Fruit fly (Drosophila melanogaster) whole organism, wandering third instar larva: Measurements from ENCODE around the gene CG9628.

Experiments
- Abd-B ChIP-seq: fragments of >200 bp; optimal IDR thresholded peaks from 2 replicates; lab custom pipeline; 2017; ENCODE audit warnings: missing biosample characterization, missing genetic modification characterization
- CG32264 ChIP-seq: fragments of 200-800 bp; sonication (Bioruptor generic); optimal IDR thresholded peaks from 2 replicates; lab custom pipeline; 2016; ENCODE audit warnings: missing biosample characterization, missing genetic modification characterization
- CG9705 ChIP-seq: fragments of 200-800 bp; sonication (Bioruptor generic); optimal IDR thresholded peaks from 2 replicates; lab custom pipeline; 2018; ENCODE audit warnings: missing biosample characterization, mild to moderate bottlenecking, missing genetic modification characterization
- CrebA ChIP-seq: fragments of 200-800 bp; sonication (Bioruptor generic); optimal IDR thresholded peaks from 2 replicates; lab custom pipeline; 2016; ENCODE audit warnings: missing biosample characterization, mild to moderate bottlenecking, missing genetic modification characterization, borderline replicate concordance
- Dif ChIP-seq: fragments of 200-275, 200-300 bp; sonication (Bioruptor generic); optimal IDR thresholded peaks from 2 replicates; lab custom pipeline; 2018; ENCODE audit warnings: missing biosample characterization, missing genetic modification characterization; ENCODE audit not compliant: partially characterized antibody
- GATAd ChIP-seq: sonication (Bioruptor generic); optimal IDR thresholded peaks from 2 replicates; lab custom pipeline; 2016; ENCODE audit warnings: missing biosample characterization, missing genetic modification characterization
- HLH106 ChIP-seq: fragments of 200-800 bp; optimal IDR thresholded peaks from 3 replicates; lab custom pipeline; 2019; ENCODE audit warnings: missing biosample characterization, mild to moderate bottlenecking, missing genetic modification characterization, moderate library complexity
- Hnf4 ChIP-seq: fragments of 200-800 bp; sonication (Bioruptor generic); optimal IDR thresholded peaks from 2 replicates; lab custom pipeline; 2016; ENCODE audit warnings: missing biosample characterization, mild to moderate bottlenecking, missing genetic modification characterization
- Hr78 ChIP-seq: fragments of >200 bp; optimal IDR thresholded peaks from 2 replicates; lab custom pipeline; 2017; ENCODE audit warnings: missing biosample characterization, missing genetic modification characterization
- Jra ChIP-seq: sonication (Bioruptor generic); optimal IDR thresholded peaks from 2 replicates; lab custom pipeline; 2016; ENCODE audit warnings: missing biosample characterization, missing genetic modification characterization
- Mio ChIP-seq: sonication (Bioruptor generic); optimal IDR thresholded peaks from 2 replicates; lab custom pipeline; 2016; ENCODE audit warnings: missing biosample characterization, missing genetic modification characterization
- Myc ChIP-seq: fragments of >200 bp; optimal IDR thresholded peaks from 2 replicates; lab custom pipeline; 2017
- N ChIP-seq: fragments of >200 bp; optimal IDR thresholded peaks from 2 replicates; lab custom pipeline; 2018; ENCODE audit warnings: missing biosample characterization, missing external identifiers, missing genetic modification characterization
- OdsH ChIP-seq: fragments of 200-800 bp; sonication (Bioruptor generic); optimal IDR thresholded peaks from 2 replicates; lab custom pipeline; 2016; ENCODE audit warnings: missing biosample characterization, mild to moderate bottlenecking, missing genetic modification characterization
- Rel ChIP-seq, 2 experiments: fragments of 200-800 bp; sonication (Bioruptor generic) in 1 of 2; optimal IDR thresholded peaks; 2 replicates in 1 of 2; 3 replicates in 1 of 2; lab custom pipeline; 2016 to 2019; ENCODE audit warnings: mild to moderate bottlenecking in 2 of 2, missing biosample characterization in 2 of 2, missing genetic modification characterization in 2 of 2, moderate library complexity in 1 of 2
- Sp1 ChIP-seq: fragments of 200-800 bp; sonication (Bioruptor generic); optimal IDR thresholded peaks from 3 replicates; lab custom pipeline; 2019; ENCODE audit warnings: missing biosample characterization, mild to moderate bottlenecking, missing genetic modification characterization, moderate library complexity
- Vsx2 ChIP-seq: fragments of 200-300, 225-300 bp; sonication (Bioruptor generic); optimal IDR thresholded peaks from 2 replicates; lab custom pipeline; 2018; ENCODE audit warnings: missing biosample characterization, missing genetic modification characterization; ENCODE audit not compliant: partially characterized antibody
- brk ChIP-seq: fragments of 200-800 bp; sonication (Bioruptor generic); optimal IDR thresholded peaks from 2 replicates; lab custom pipeline; 2016; ENCODE audit warnings: missing biosample characterization, mild to moderate bottlenecking, missing genetic modification characterization
- dl ChIP-seq, 2 experiments: fragments of 175-275, 200-275 bp in 1 of 2; fragments of 200-275 bp in 1 of 2; sonication (Bioruptor generic); optimal IDR thresholded peaks; lab custom pipeline; 2018; ENCODE audit warnings: mild to moderate bottlenecking in 2 of 2, missing biosample characterization in 2 of 2, missing genetic modification characterization in 2 of 2, moderate library complexity in 2 of 2; ENCODE audit not compliant: partially characterized antibody in 2 of 2, insufficient read depth in 1 of 2
- dmrt93B ChIP-seq: fragments of 200-800 bp; sonication (Bioruptor generic); optimal IDR thresholded peaks from 2 replicates; lab custom pipeline; 2018; ENCODE audit warnings: missing biosample characterization, mild to moderate bottlenecking, missing genetic modification characterization
- dsf ChIP-seq: sonication (Bioruptor generic); optimal IDR thresholded peaks from 2 replicates; lab custom pipeline; 2016; ENCODE audit warnings: missing biosample characterization, missing genetic modification characterization, borderline replicate concordance
- ey ChIP-seq: fragments of 200-800 bp; sonication (Bioruptor generic); optimal IDR thresholded peaks from 2 replicates; lab custom pipeline; 2016; ENCODE audit warnings: missing biosample characterization, missing genetic modification characterization
- foxo ChIP-seq, 2 experiments: fragments of 200-800 bp; sonication (Bioruptor generic); optimal IDR thresholded peaks; 2 replicates in 1 of 2; 3 replicates in 1 of 2; lab custom pipeline; 2016 to 2017; ENCODE audit warnings: missing biosample characterization in 2 of 2, missing genetic modification characterization in 2 of 2
- fru ChIP-seq: fragments of 200-800 bp; sonication (Bioruptor generic); optimal IDR thresholded peaks from 3 replicates; lab custom pipeline; 2016; ENCODE audit warnings: missing biosample characterization, mild to moderate bottlenecking, missing genetic modification characterization
- h ChIP-seq: fragments of 200-800 bp; sonication (Bioruptor generic); optimal IDR thresholded peaks from 3 replicates; lab custom pipeline; 2016; ENCODE audit warnings: missing biosample characterization, mild to moderate bottlenecking, missing genetic modification characterization
- lola ChIP-seq: fragments of >200 bp; optimal IDR thresholded peaks from 2 replicates; lab custom pipeline; 2017; ENCODE audit warnings: missing biosample characterization, missing genetic modification characterization
- pan ChIP-seq: fragments of >200 bp; optimal IDR thresholded peaks from 2 replicates; lab custom pipeline; 2017
- psq ChIP-seq: fragments of 200-800 bp; sonication (Bioruptor generic); optimal IDR thresholded peaks from 3 replicates; lab custom pipeline; 2017; ENCODE audit warnings: missing biosample characterization, mild to moderate bottlenecking, missing genetic modification characterization, moderate library complexity
- rgr ChIP-seq: fragments of 200-800 bp; sonication (Bioruptor generic); optimal IDR thresholded peaks from 3 replicates; lab custom pipeline; 2016; ENCODE audit warnings: missing biosample characterization, mild to moderate bottlenecking, missing genetic modification characterization
- sage ChIP-seq: fragments of 200-800 bp; sonication (Bioruptor generic); optimal IDR thresholded peaks from 2 replicates; lab custom pipeline; 2016; ENCODE audit warnings: missing biosample characterization, mild to moderate bottlenecking, missing genetic modification characterization
- sv ChIP-seq: fragments of 200-800 bp; sonication (Bioruptor generic); optimal IDR thresholded peaks from 3 replicates; lab custom pipeline; 2016; ENCODE audit warnings: missing biosample characterization, missing genetic modification characterization
- tai ChIP-seq: sonication (Bioruptor generic); optimal IDR thresholded peaks from 2 replicates; lab custom pipeline; 2016; ENCODE audit warnings: missing biosample characterization, missing genetic modification characterization
- woc ChIP-seq: sonication (Bioruptor generic); optimal IDR thresholded peaks from 2 replicates; lab custom pipeline; 2016; ENCODE audit warnings: missing biosample characterization, mild to moderate bottlenecking, missing genetic modification characterization

Gene CG9628

dm6 chr3L:14603160-14603559, 19.4 kb upstream of the CG9628 start:
- TF ChIP-seq CG9705 (GFP tag; lab: Kevin White, UChicago) (no peak), Myc (lab: Kevin White, UChicago) (no peak), Hr78 (GFP tag; lab: Kevin White, UChicago) (no peak), Hnf4 (GFP tag; lab: Kevin White, UChicago) (no peak), fru (no peak), Rel (GFP tag; optimal IDR thresholded peaks at IDR 0.05; lab: Kevin White, UChicago) (no peak), Rel (tag; optimal IDR thresholded peaks at IDR 0.05; lab: Kevin White, UChicago) (no peak), CG32264 (GFP tag; lab: Kevin White, UChicago) (no peak), Mio (no peak), GATAd (no peak), brk (GFP tag; lab: Kevin White, UChicago) (no peak), Dif (no peak), sage (GFP tag; lab: Kevin White, UChicago) (no peak)

DNA sequence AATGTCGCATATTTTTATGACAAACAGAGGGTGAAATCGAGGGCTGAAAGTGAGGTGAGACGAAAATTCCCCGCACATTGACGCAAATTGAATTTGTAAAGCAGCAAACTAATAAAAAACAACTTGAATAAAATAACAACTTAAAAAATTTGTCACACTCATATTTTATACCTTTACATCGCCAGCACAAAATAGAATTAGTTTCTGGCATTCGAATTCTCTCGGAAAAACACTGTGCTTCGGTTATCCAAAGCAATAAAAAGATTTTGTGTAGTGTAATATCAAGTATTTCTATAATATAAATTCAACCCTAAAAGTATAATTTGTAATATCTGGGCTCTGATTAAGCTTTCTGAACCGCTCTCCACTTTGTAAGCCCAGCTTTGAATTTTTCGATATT, 17.3 kb upstream of the CG9628 start:
- TF ChIP-seq h (GFP tag; lab: Kevin White, UChicago) (no peak), Jra (GFP tag; lab: Kevin White, UChicago) (no peak), rgr (GFP tag; lab: Kevin White, UChicago) (no peak), brk (GFP tag; lab: Kevin White, UChicago) (no peak), Myc (lab: Kevin White, UChicago) (no peak), fru (no peak), sv (GFP tag; lab: Kevin White, UChicago) (no peak), pan (lab: Kevin White, UChicago) (no peak), CG9705 (GFP tag; lab: Kevin White, UChicago) (no peak), Hnf4 (GFP tag; lab: Kevin White, UChicago) (no peak)
- TF ChIP-seq, all 38 proteins: peak for 0

- TF ChIP-seq tai (GFP tag; lab: Kevin White, UChicago) (peak; percentile 37), Abd-B (GFP tag; lab: Kevin White, UChicago) (no peak), Myc (lab: Kevin White, UChicago) (peak; percentile 70)
Measured at dm6 chr3L:14607620-14608019, 15.0 kb upstream of the CG9628 start.

DNA sequence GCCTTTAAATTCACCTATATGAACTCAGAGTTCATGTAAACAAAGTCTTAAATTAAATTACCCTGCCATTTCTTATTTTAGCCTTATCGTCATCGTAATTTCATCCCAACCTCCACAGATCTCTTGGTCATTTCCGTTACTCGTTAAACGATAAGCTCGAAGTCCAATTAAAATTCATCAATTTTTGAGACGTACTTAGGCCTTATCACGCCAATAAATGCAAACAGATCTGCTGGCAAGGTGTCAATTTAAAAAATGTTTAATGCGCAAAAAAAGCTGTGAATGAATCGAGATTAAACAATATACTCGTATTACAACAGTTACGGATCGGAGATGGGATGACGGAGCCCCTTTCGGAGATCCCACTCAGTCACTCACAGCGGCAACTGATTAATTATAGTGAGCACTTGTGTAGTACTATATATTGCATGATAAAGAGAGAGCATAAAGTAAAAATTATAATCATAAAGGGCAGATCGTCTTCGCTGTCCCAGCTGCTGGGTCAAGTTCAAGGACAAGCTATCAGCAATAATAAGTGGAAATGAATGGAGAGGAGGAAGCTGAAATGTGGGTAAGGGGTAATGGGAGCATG, 13.4 kb upstream of the CG9628 start:
- no peak for TF ChIP-seq Hnf4 (GFP tag; lab: Kevin White, UChicago)
- TF ChIP-seq N (GFP tag; lab: Kevin White, UChicago) = no peak
- TF ChIP-seq CG32264 (GFP tag; lab: Kevin White, UChicago) = no peak
- TF ChIP-seq psq (GFP tag; lab: Kevin White, UChicago) = no peak
- no peak for TF ChIP-seq rgr (GFP tag; lab: Kevin White, UChicago)
- no peak for TF ChIP-seq lola (GFP tag; lab: Kevin White, UChicago)
- no peak for TF ChIP-seq tai (GFP tag; lab: Kevin White, UChicago)
- TF ChIP-seq HLH106 = no peak
- no peak for TF ChIP-seq Dif
- no peak for TF ChIP-seq dsf (GFP tag; lab: Kevin White, UChicago)
- TF ChIP-seq CrebA = no peak
- TF ChIP-seq Vsx2 (GFP tag; lab: Kevin White, UChicago) = no peak
- no peak for TF ChIP-seq GATAd
- no peak for TF ChIP-seq Mio
- no peak for TF ChIP-seq CG9705 (GFP tag; lab: Kevin White, UChicago)
- no peak for TF ChIP-seq fru
- no peak for TF ChIP-seq dl (GFP tag; optimal IDR thresholded peaks at IDR 0.05; lab: Kevin White, UChicago; ENCODE audit: insufficient read depth in 1 of 2, partially characterized antibody in 2 of 2)
- no peak for TF ChIP-seq dmrt93B (GFP tag; lab: Kevin White, UChicago)

DNA sequence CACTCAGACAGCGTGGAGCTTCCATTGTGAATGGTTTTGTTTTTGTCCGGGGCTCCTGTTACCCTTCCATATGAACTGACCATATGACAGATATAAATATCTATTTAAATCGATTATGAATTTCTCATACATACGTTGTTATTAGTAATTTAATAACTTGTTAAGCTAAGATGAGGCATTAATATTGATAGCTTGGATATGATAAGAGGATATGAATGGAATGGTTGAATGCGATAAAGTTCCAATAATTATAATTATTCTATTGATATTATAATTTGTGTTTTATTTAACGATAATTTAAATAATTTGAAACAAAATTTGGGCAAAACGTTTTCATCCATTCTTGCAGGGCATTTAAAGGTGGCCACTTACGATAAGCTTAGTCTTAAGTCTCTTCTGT, 12.1 kb upstream of the CG9628 start:
- TF ChIP-seq h (GFP tag; lab: Kevin White, UChicago) = peak; percentile 37
- TF ChIP-seq GATAd = no peak
- no peak for TF ChIP-seq dl (GFP tag; optimal IDR thresholded peaks at IDR 0.05; lab: Kevin White, UChicago; ENCODE audit: insufficient read depth in 1 of 2, partially characterized antibody in 2 of 2)
- no peak for TF ChIP-seq tai (GFP tag; lab: Kevin White, UChicago)
- TF ChIP-seq brk (GFP tag; lab: Kevin White, UChicago) = peak; percentile 40
- TF ChIP-seq N (GFP tag; lab: Kevin White, UChicago) = no peak
- no peak for TF ChIP-seq CG32264 (GFP tag; lab: Kevin White, UChicago)
- no peak for TF ChIP-seq ey (GFP tag; lab: Kevin White, UChicago)
- TF ChIP-seq dmrt93B (GFP tag; lab: Kevin White, UChicago) = peak; percentile 42
- peak; percentile 68 for TF ChIP-seq Sp1 (GFP tag; lab: Kevin White, UChicago)
- peak; percentile 67 for TF ChIP-seq HLH106
- peak; percentile 3 for TF ChIP-seq woc (GFP tag; lab: Kevin White, UChicago)
- TF ChIP-seq Myc (lab: Kevin White, UChicago) = no peak
- no peak for TF ChIP-seq Abd-B (GFP tag; lab: Kevin White, UChicago)
- peak; percentile 40 for TF ChIP-seq OdsH (GFP tag; lab: Kevin White, UChicago)
- TF ChIP-seq foxo (GFP tag; optimal IDR thresholded peaks at IDR 0.05; lab: Kevin White, UChicago) = peak in 1 of 2 experiments; percentile 52
- TF ChIP-seq fru = no peak
- peak; percentile 61 for TF ChIP-seq psq (GFP tag; lab: Kevin White, UChicago)
- no peak for TF ChIP-seq Hnf4 (GFP tag; lab: Kevin White, UChicago)
- no peak for TF ChIP-seq dsf (GFP tag; lab: Kevin White, UChicago)
